Fruit fly (Drosophila melanogaster) whole organism, embryonic: Measurements from ENCODE around the gene CG32281.

Source experiments
- BEAF-32 ChIP-seq: fragments of 200-800 bp; sonication (Bioruptor generic); optimal IDR thresholded peaks from 3 replicates; lab custom pipeline; 2017; ENCODE audit warnings: missing biosample characterization, missing genetic modification characterization, mild to moderate bottlenecking, moderate library complexity, missing genetic modification reagents
- CG1024 ChIP-seq: fragments of 200-800 bp; sonication (Bioruptor generic); IDR thresholded peaks from 2 replicates; pipeline ENCODE4 v1.3.6; 2022; ENCODE audit warnings: missing biosample characterization, missing genetic modification characterization
- CG10274 ChIP-seq: fragments of 200-800 bp; sonication (Bioruptor generic); optimal IDR thresholded peaks from 3 replicates; lab custom pipeline; 2017; ENCODE audit warnings: missing biosample characterization, mild to moderate bottlenecking, missing genetic modification characterization
- CG11398 ChIP-seq: fragments of 200-800 bp; sonication (Bioruptor generic); optimal IDR thresholded peaks from 2 replicates; lab custom pipeline; 2016; ENCODE audit warnings: missing biosample characterization, missing genetic modification characterization
- CG12744 ChIP-seq: fragments of 200-800 bp; sonication (Bioruptor generic); optimal IDR thresholded peaks from 2 replicates; lab custom pipeline; 2016; ENCODE audit warnings: missing biosample characterization, missing genetic modification characterization
- CG12769 ChIP-seq: fragments of 200-800 bp; sonication (Bioruptor generic); optimal IDR thresholded peaks from 2 replicates; lab custom pipeline; 2019; ENCODE audit warnings: missing biosample characterization, mild to moderate bottlenecking, missing genetic modification characterization, moderate library complexity
- CG13296 ChIP-seq: fragments of 200-800 bp; sonication (Bioruptor generic); optimal IDR thresholded peaks from 3 replicates; lab custom pipeline; 2018; ENCODE audit warnings: missing biosample characterization, mild to moderate bottlenecking, missing genetic modification characterization
- CG14050 ChIP-seq: fragments of 200-800 bp; sonication (Bioruptor generic); IDR thresholded peaks from 3 replicates; pipeline ENCODE4 v1.3.6; 2022; ENCODE audit warnings: missing biosample characterization, missing genetic modification characterization
- CG14667 ChIP-seq: fragments of 200-800 bp; sonication (Bioruptor generic); IDR thresholded peaks from 2 replicates; pipeline ENCODE4 v1.3.6; 2022; ENCODE audit warnings: missing biosample characterization, missing genetic modification characterization
- CG14860 ChIP-seq: fragments of 200-800 bp; sonication (Bioruptor generic); IDR thresholded peaks from 3 replicates; pipeline ENCODE4 v1.3.6; 2022; ENCODE audit warnings: missing biosample characterization, missing genetic modification characterization; ENCODE audit not compliant: partially characterized antibody
- CG16779 ChIP-seq: fragments of 200-800 bp; sonication (Bioruptor generic); IDR thresholded peaks from 2 replicates; pipeline ENCODE4 v1.3.6; 2022; ENCODE audit warnings: missing biosample characterization, missing genetic modification characterization
- CG31224 ChIP-seq: fragments of 200-800 bp; sonication (Bioruptor generic); IDR thresholded peaks from 2 replicates; pipeline ENCODE4 v1.3.6; 2022; ENCODE audit warnings: missing biosample characterization, missing genetic modification characterization
- CG31388 ChIP-seq: fragments of 200-800 bp; sonication (Bioruptor generic); optimal IDR thresholded peaks from 2 replicates; lab custom pipeline; 2016; ENCODE audit warnings: missing biosample characterization, missing genetic modification characterization
- CG34376 ChIP-seq: fragments of 200-800 bp; sonication (Bioruptor generic); optimal IDR thresholded peaks from 2 replicates; lab custom pipeline; 2018; ENCODE audit warnings: missing biosample characterization, mild to moderate bottlenecking, missing genetic modification characterization
- CG3726 ChIP-seq: fragments of 200-800 bp; sonication (Bioruptor generic); IDR thresholded peaks from 3 replicates; pipeline ENCODE4, ENCODE4 v1.3.6; 2022; ENCODE audit warnings: missing biosample characterization, missing genetic modification characterization
- CG4424 ChIP-seq: fragments of 200-800 bp; sonication (Bioruptor generic); optimal IDR thresholded peaks from 3 replicates; lab custom pipeline; 2016; ENCODE audit warnings: missing biosample characterization, missing genetic modification characterization
- CG6791 ChIP-seq: fragments of 200-800 bp; sonication (Bioruptor generic); IDR thresholded peaks from 3 replicates; pipeline ENCODE4 v1.3.6; 2022; ENCODE audit warnings: missing biosample characterization, missing genetic modification characterization; ENCODE audit not compliant: partially characterized antibody
- CG7372 ChIP-seq: fragments of 200-800 bp; sonication (Bioruptor generic); IDR thresholded peaks from 2 replicates; pipeline ENCODE4 v1.3.6; 2022; ENCODE audit warnings: missing biosample characterization, missing genetic modification characterization
- Dad ChIP-seq: fragments of 200-800 bp; sonication (Bioruptor generic); optimal IDR thresholded peaks from 3 replicates; lab custom pipeline; 2016; ENCODE audit warnings: missing biosample characterization, missing genetic modification characterization
- Dfd ChIP-seq, 2 experiments: fragments of >200 bp; optimal IDR thresholded peaks; 2 replicates each; lab custom pipeline; 2017; ENCODE audit warnings: missing biosample characterization in 2 of 2, missing genetic modification characterization in 2 of 2
- Ets65A ChIP-seq: fragments of 200-800 bp; sonication (Bioruptor generic); peaks from one replicate; lab custom pipeline; 2016; ENCODE audit warnings: missing biosample characterization, missing genetic modification characterization
- HmgD ChIP-seq: fragments of 200-800 bp; sonication (Bioruptor generic); optimal IDR thresholded peaks from 3 replicates; lab custom pipeline; 2016; ENCODE audit warnings: missing biosample characterization, missing genetic modification characterization
- Meics ChIP-seq: fragments of 200-800 bp; sonication (Bioruptor generic); optimal IDR thresholded peaks from 2 replicates; lab custom pipeline; 2017; ENCODE audit warnings: missing biosample characterization, mild to moderate bottlenecking, missing genetic modification characterization
- Mes4 ChIP-seq: fragments of 200-800 bp; sonication (Bioruptor generic); optimal IDR thresholded peaks from 2 replicates; lab custom pipeline; 2016; ENCODE audit warnings: missing biosample characterization, missing genetic modification characterization
- NFAT ChIP-seq: fragments of 200-800 bp; sonication (Bioruptor generic); IDR thresholded peaks from 2 replicates; pipeline ENCODE4 v1.3.6; 2022; ENCODE audit warnings: missing biosample characterization, missing genetic modification characterization
- Sin3A ChIP-seq: fragments of >200 bp; optimal IDR thresholded peaks from 2 replicates; lab custom pipeline; 2018
- Ssrp ChIP-seq: fragments of 200-800 bp; sonication (Bioruptor generic); optimal IDR thresholded peaks from 2 replicates; lab custom pipeline; 2018; ENCODE audit warnings: missing biosample characterization, mild to moderate bottlenecking, missing genetic modification characterization, moderate library complexity
- ap ChIP-seq: fragments of 200-800 bp; sonication (Bioruptor generic); IDR thresholded peaks from 2 replicates; pipeline ENCODE4 v1.3.6; 2022; ENCODE audit warnings: missing biosample characterization, missing genetic modification characterization
- ara ChIP-seq: fragments of 200-800 bp; sonication (Bioruptor generic); IDR thresholded peaks from 2 replicates; pipeline ENCODE4 v1.3.6; 2022; ENCODE audit warnings: missing biosample characterization, missing genetic modification characterization
- bigmax ChIP-seq: fragments of 200-800 bp; sonication (Bioruptor generic); optimal IDR thresholded peaks from 2 replicates; lab custom pipeline; 2018; ENCODE audit warnings: missing biosample characterization, mild to moderate bottlenecking, missing genetic modification characterization
- bsh ChIP-seq, 2 experiments: fragments of 200-800 bp; sonication (Bioruptor generic); optimal IDR thresholded peaks; 2 replicates each; lab custom pipeline; 2017 to 2018; ENCODE audit warnings: mild to moderate bottlenecking in 2 of 2, missing biosample characterization in 2 of 2, missing genetic modification characterization in 2 of 2, moderate library complexity in 1 of 2
- btn ChIP-seq: fragments of 200-800 bp; sonication (Bioruptor generic); optimal IDR thresholded peaks from 2 replicates; lab custom pipeline; 2016; ENCODE audit warnings: missing biosample characterization, missing genetic modification characterization
- chinmo ChIP-seq: fragments of 200-800 bp; sonication (Bioruptor generic); IDR thresholded peaks from 4 replicates; pipeline ENCODE4 v1.3.6; 2022; ENCODE audit warnings: missing biosample characterization, missing genetic modification characterization; ENCODE audit not compliant: partially characterized antibody
- ci ChIP-seq: fragments of 200-800 bp; sonication (Bioruptor generic); IDR thresholded peaks from 3 replicates; pipeline ENCODE4 v1.3.6; 2022; ENCODE audit warnings: missing biosample characterization, missing genetic modification characterization
- croc ChIP-seq: fragments of 200-800 bp; sonication (Bioruptor generic); conservative IDR thresholded peaks from 3 replicates; pipeline ENCODE4 v1.3.6; 2022; ENCODE audit warnings: missing biosample characterization, missing genetic modification characterization
- crol ChIP-seq: fragments of 200-800 bp; sonication (Bioruptor generic); IDR thresholded peaks from 2 replicates; pipeline ENCODE4 v1.3.6; 2022; ENCODE audit warnings: missing biosample characterization, missing genetic modification characterization
- ewg ChIP-seq: fragments of 200-800 bp; sonication (Bioruptor generic); optimal IDR thresholded peaks from 3 replicates; lab custom pipeline; 2017; ENCODE audit warnings: mild to moderate bottlenecking, missing biosample characterization, missing genetic modification reagents, missing genetic modification characterization
- exex ChIP-seq: fragments of 200-800 bp; sonication (Bioruptor generic); optimal IDR thresholded peaks from 4 replicates; lab custom pipeline; 2018; ENCODE audit warnings: missing biosample characterization, mild to moderate bottlenecking, missing genetic modification characterization, moderate library complexity
- fd96Cb ChIP-seq: fragments of 200-800 bp; sonication (Bioruptor generic); optimal IDR thresholded peaks from 2 replicates; lab custom pipeline; 2018; ENCODE audit warnings: missing biosample characterization, mild to moderate bottlenecking, missing genetic modification characterization, moderate library complexity
- gro ChIP-seq: fragments of 200-800 bp; sonication (Bioruptor generic); optimal IDR thresholded peaks from 2 replicates; lab custom pipeline; 2016; ENCODE audit warnings: missing biosample characterization, missing genetic modification characterization
- ind ChIP-seq: fragments of 200-800 bp; sonication (Bioruptor generic); optimal IDR thresholded peaks from 3 replicates; lab custom pipeline; 2016; ENCODE audit warnings: missing biosample characterization, missing genetic modification characterization
- maf-S ChIP-seq: fragments of 200-800 bp; sonication (Bioruptor generic); optimal IDR thresholded peaks from 2 replicates; lab custom pipeline; 2016; ENCODE audit warnings: missing biosample characterization, missing genetic modification characterization
- mam ChIP-seq: fragments of 200-800 bp; sonication (Bioruptor generic); optimal IDR thresholded peaks from 3 replicates; lab custom pipeline; 2016; ENCODE audit warnings: missing biosample characterization, missing genetic modification characterization
- nom ChIP-seq: fragments of 200-800 bp; sonication (Bioruptor generic); optimal IDR thresholded peaks from 2 replicates; lab custom pipeline; 2017; ENCODE audit warnings: missing biosample characterization, missing genetic modification characterization, mild to moderate bottlenecking, moderate library complexity, missing genetic modification reagents
- odd ChIP-seq: fragments of 200-800 bp; sonication (Bioruptor generic); optimal IDR thresholded peaks from 2 replicates; lab custom pipeline; 2017; ENCODE audit warnings: missing biosample characterization, mild to moderate bottlenecking, missing genetic modification characterization
- onecut ChIP-seq: fragments of 200-800 bp; sonication (Bioruptor generic); IDR thresholded peaks from 2 replicates; pipeline ENCODE4 v1.3.6; 2022; ENCODE audit warnings: missing biosample characterization, missing genetic modification characterization
- ranshi ChIP-seq: fragments of 200-800 bp; sonication (Bioruptor generic); IDR thresholded peaks from 2 replicates; pipeline ENCODE4 v1.3.6; 2022; ENCODE audit warnings: missing biosample characterization, missing genetic modification characterization
- sc ChIP-seq, 3 experiments: fragments of >200 bp in 2 of 3; fragments of 200-800 bp in 1 of 3; sonication (Bioruptor generic) in 1 of 3; optimal IDR thresholded peaks; 2 replicates in 2 of 3; 3 replicates in 1 of 3; lab custom pipeline; 2017; ENCODE audit warnings: mild to moderate bottlenecking in 1 of 3, missing biosample characterization in 1 of 3, missing genetic modification characterization in 1 of 3, missing genetic modification reagents in 1 of 3
- sd ChIP-seq: fragments of 200-800 bp; sonication (Bioruptor generic); optimal IDR thresholded peaks from 3 replicates; lab custom pipeline; 2018; ENCODE audit warnings: missing biosample characterization, mild to moderate bottlenecking, missing genetic modification characterization, moderate library complexity
- sim ChIP-seq: fragments of 200-800 bp; sonication (Bioruptor generic); IDR thresholded peaks from 2 replicates; pipeline ENCODE4 v1.3.6; 2022; ENCODE audit warnings: missing biosample characterization, missing genetic modification characterization
- sr ChIP-seq: fragments of 200-800 bp; sonication (Bioruptor generic); IDR thresholded peaks from 3 replicates; pipeline ENCODE4 v1.3.6; 2022; ENCODE audit warnings: missing biosample characterization, missing genetic modification characterization
- tgo ChIP-seq: fragments of 200-800 bp; sonication (Bioruptor generic); IDR thresholded peaks from 3 replicates; pipeline ENCODE4 v1.3.6; 2022; ENCODE audit warnings: missing biosample characterization, missing genetic modification characterization

The CG32281 gene

DNA sequence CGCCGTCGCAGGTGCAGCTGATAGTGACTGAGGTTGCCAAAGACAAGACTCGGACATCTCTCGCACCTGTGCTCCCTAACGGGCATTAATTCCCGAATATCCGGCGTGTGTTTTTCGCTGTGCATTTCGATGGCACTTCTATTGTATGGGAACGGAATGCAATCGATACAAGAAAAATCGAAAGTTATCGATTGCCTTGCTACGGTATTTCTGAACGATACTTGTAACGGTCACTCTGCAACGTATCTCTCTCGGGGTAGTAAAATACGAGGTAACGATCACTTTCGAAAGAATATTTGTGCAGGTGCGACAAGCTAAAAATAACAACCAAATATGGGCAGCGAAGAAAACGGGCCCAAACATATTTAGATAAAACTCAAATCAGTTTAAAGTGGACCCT lies 4.2 kb upstream of the CG32281 start, which contains the start of gene CG32280 (continued):
- no peak for TF ChIP-seq CG10274
- no peak for TF ChIP-seq CG1024 (GFP tag; lab: Robert Waterston, UW)
- TF ChIP-seq CG4424 (GFP tag; lab: Kevin White, UChicago), result peak; percentile 6
- TF ChIP-seq odd (GFP tag; lab: Kevin White, UChicago), result no peak
- TF ChIP-seq exex (tag; lab: Kevin White, UChicago), result no peak
- no peak for TF ChIP-seq ind (GFP tag; lab: Kevin White, UChicago)
- peak; percentile 13 for TF ChIP-seq CG11398 (GFP tag; lab: Kevin White, UChicago)
- TF ChIP-seq ewg, result no peak
- peak; percentile 69 for TF ChIP-seq CG34376
- no peak for TF ChIP-seq crol (GFP tag; lab: Robert Waterston, UW)
- no peak for TF ChIP-seq croc
- no peak for TF ChIP-seq sc (optimal IDR thresholded peaks at IDR 0.05; lab: Kevin White, UChicago)
- TF ChIP-seq sc (GFP tag; optimal IDR thresholded peaks at IDR 0.05; lab: Kevin White, UChicago), result no peak
- TF ChIP-seq fd96Cb (tag; lab: Kevin White, UChicago), result no peak
- TF ChIP-seq bigmax, result no peak
- no peak for TF ChIP-seq CG12744 (GFP tag; lab: Kevin White, UChicago)
- TF ChIP-seq nom (GFP tag; lab: Kevin White, UChicago), result no peak
- peak; percentile 55 for TF ChIP-seq CG13296
- TF ChIP-seq btn (GFP tag; lab: Kevin White, UChicago), result no peak
- no peak for TF ChIP-seq CG31224 (GFP tag; lab: Robert Waterston, UW)
- no peak for TF ChIP-seq CG14667 (GFP tag; lab: Robert Waterston, UW)
- peak; percentile 68 for TF ChIP-seq HmgD (GFP tag; lab: Kevin White, UChicago)
- TF ChIP-seq BEAF-32, result peak; percentile 85
- TF ChIP-seq CG14860 (GFP tag; lab: Robert Waterston, UW), result peak; percentile 82
- no peak for TF ChIP-seq CG3726
- TF ChIP-seq chinmo, result peak; percentile 92; the same call in 3 of the 4 replicates
- TF ChIP-seq bsh (GFP tag; optimal IDR thresholded peaks at IDR 0.05; lab: Kevin White, UChicago), result no peak
- peak; percentile 68; the same call in 1 of the 3 replicates for TF ChIP-seq ci (GFP tag; lab: Robert Waterston, UW)
- TF ChIP-seq Meics (GFP tag; lab: Kevin White, UChicago), result no peak
- peak; percentile 40; the same call in 1 of the 2 replicates for TF ChIP-seq NFAT (GFP tag; lab: Robert Waterston, UW)
- TF ChIP-seq Dad (GFP tag; lab: Kevin White, UChicago), result peak; percentile 32
- TF ChIP-seq maf-S (GFP tag; lab: Kevin White, UChicago), result no peak
- 0 out of 2 replicates have a peak, but pooled peaks have one; percentile 19 for TF ChIP-seq sim (GFP tag; lab: Robert Waterston, UW)
- peak; percentile 89 for TF ChIP-seq CG6791 (GFP tag; lab: Robert Waterston, UW)
- peak; percentile 41 for TF ChIP-seq Sin3A (lab: Kevin White, UChicago)
- no peak for TF ChIP-seq CG31388
- no peak for TF ChIP-seq CG7372 (GFP tag; lab: Robert Waterston, UW)
- no peak for TF ChIP-seq sr
- no peak; the same call in 1 of the 2 replicates for TF ChIP-seq onecut
- no peak for TF ChIP-seq CG14050 (GFP tag; lab: Robert Waterston, UW)
- TF ChIP-seq Ets65A, result no peak
- TF ChIP-seq ranshi, result no peak
- TF ChIP-seq ap, result no peak
- TF ChIP-seq gro (GFP tag; lab: Kevin White, UChicago), result peak; percentile 61
- TF ChIP-seq mam (GFP tag; lab: Kevin White, UChicago), result peak; percentile 48
- TF ChIP-seq sd (tag; lab: Kevin White, UChicago), result peak; percentile 82
- TF ChIP-seq CG12769 (tag; lab: Kevin White, UChicago), result no peak
- no peak for TF ChIP-seq Ssrp (tag; lab: Kevin White, UChicago)
- no peak for TF ChIP-seq CG16779 (GFP tag; lab: Robert Waterston, UW)
- TF ChIP-seq Mes4 (GFP tag; lab: Kevin White, UChicago), result no peak
- TF ChIP-seq Dfd (GFP tag; optimal IDR thresholded peaks at IDR 0.05; lab: Kevin White, UChicago), result no peak
- no peak for TF ChIP-seq ara (GFP tag; lab: Robert Waterston, UW)
- TF ChIP-seq tgo (GFP tag; lab: Robert Waterston, UW), result no peak
